Fruit fly (Drosophila melanogaster) whole organism, embryonic: ENCODE measurements around the gene fbl.

Experiments used
- CG11398 ChIP-seq: fragments of 200-800 bp; sonication (Bioruptor generic); optimal IDR thresholded peaks from 2 replicates; lab custom pipeline; 2016; ENCODE audit warnings: missing biosample characterization, missing genetic modification characterization
- CG1233 ChIP-seq: fragments of 200-800 bp; sonication (Bioruptor generic); optimal IDR thresholded peaks from 4 replicates; lab custom pipeline; 2018; ENCODE audit warnings: missing biosample characterization, mild to moderate bottlenecking, missing genetic modification characterization
- CG13123 ChIP-seq: fragments of 200-800 bp; sonication (Bioruptor generic); optimal IDR thresholded peaks from 2 replicates; lab custom pipeline; 2016; ENCODE audit warnings: missing biosample characterization, missing genetic modification characterization
- CG13296 ChIP-seq: fragments of 200-800 bp; sonication (Bioruptor generic); optimal IDR thresholded peaks from 3 replicates; lab custom pipeline; 2018; ENCODE audit warnings: missing biosample characterization, mild to moderate bottlenecking, missing genetic modification characterization
- CG13424 ChIP-seq: fragments of 200-800 bp; sonication (Bioruptor generic); optimal IDR thresholded peaks from 2 replicates; lab custom pipeline; 2019; ENCODE audit warnings: missing biosample characterization, mild to moderate bottlenecking, missing genetic modification characterization, moderate library complexity
- CG17612 ChIP-seq: fragments of 200-800 bp; sonication (Bioruptor generic); IDR thresholded peaks from 2 replicates; pipeline ENCODE4 v1.3.6; 2022; ENCODE audit warnings: missing biosample characterization, missing genetic modification characterization
- CG17829 ChIP-seq: fragments of 200-800 bp; optimal IDR thresholded peaks from 2 replicates; lab custom pipeline; 2019; ENCODE audit warnings: missing biosample characterization, mild to moderate bottlenecking, missing genetic modification characterization, moderate library complexity
- CG18476 ChIP-seq: fragments of 200-800 bp; sonication (Bioruptor generic); optimal IDR thresholded peaks from 2 replicates; lab custom pipeline; 2016; ENCODE audit warnings: missing biosample characterization, mild to moderate bottlenecking, missing genetic modification characterization
- CG18619 ChIP-seq: fragments of 200-800 bp; sonication (Bioruptor generic); optimal IDR thresholded peaks from 3 replicates; lab custom pipeline; 2017; ENCODE audit warnings: missing biosample characterization, mild to moderate bottlenecking, missing genetic modification characterization
- CG2202 ChIP-seq: fragments of 200-800 bp; sonication (Bioruptor generic); optimal IDR thresholded peaks from 2 replicates; lab custom pipeline; 2018; ENCODE audit warnings: missing biosample characterization, mild to moderate bottlenecking, missing genetic modification characterization
- CG2889 ChIP-seq: fragments of 200-800 bp; sonication (Bioruptor generic); IDR thresholded peaks from 3 replicates; pipeline ENCODE4 v1.3.6; 2022; ENCODE audit warnings: missing biosample characterization, missing genetic modification characterization
- CG3065 ChIP-seq: fragments of 200-800 bp; sonication (Bioruptor generic); optimal IDR thresholded peaks from 2 replicates; lab custom pipeline; 2016; ENCODE audit warnings: missing biosample characterization, missing genetic modification characterization
- CG7271 ChIP-seq: fragments of 200-800 bp; sonication (Bioruptor generic); optimal IDR thresholded peaks from 2 replicates; lab custom pipeline; 2018; ENCODE audit warnings: missing biosample characterization, mild to moderate bottlenecking, missing genetic modification characterization, moderate library complexity
- CG7786 ChIP-seq: fragments of 200-800 bp; sonication (Bioruptor generic); optimal IDR thresholded peaks from 2 replicates; lab custom pipeline; 2016; ENCODE audit warnings: missing biosample characterization, missing genetic modification characterization
- CG7839 ChIP-seq: fragments of 200-800 bp; sonication (Bioruptor generic); optimal IDR thresholded peaks from 3 replicates; lab custom pipeline; 2018; ENCODE audit warnings: missing biosample characterization, mild to moderate bottlenecking, missing genetic modification characterization, moderate library complexity
- CG7963 ChIP-seq: fragments of 200-800 bp; sonication (Bioruptor generic); IDR thresholded peaks from 3 replicates; pipeline ENCODE4 v1.3.6; 2022; ENCODE audit warnings: missing biosample characterization, missing genetic modification characterization; ENCODE audit not compliant: partially characterized antibody
- CG8281 ChIP-seq: fragments of 200-800 bp; sonication (Bioruptor generic); optimal IDR thresholded peaks from 2 replicates; lab custom pipeline; 2018; ENCODE audit warnings: missing biosample characterization, mild to moderate bottlenecking, missing genetic modification characterization, moderate library complexity
- CoRest ChIP-seq: fragments of 200-800 bp; sonication (Bioruptor generic); optimal IDR thresholded peaks from 3 replicates; lab custom pipeline; 2018; ENCODE audit warnings: missing biosample characterization, mild to moderate bottlenecking, missing genetic modification characterization, moderate library complexity
- Deaf1 ChIP-seq: fragments of 200-800 bp; optimal IDR thresholded peaks from 3 replicates; lab custom pipeline; 2019; ENCODE audit warnings: missing biosample characterization, mild to moderate bottlenecking, missing genetic modification characterization, moderate library complexity
- Dip3 ChIP-seq: fragments of 200-800 bp; sonication (Bioruptor generic); optimal IDR thresholded peaks from 3 replicates; lab custom pipeline; 2016; ENCODE audit warnings: missing biosample characterization, missing genetic modification characterization
- Dref ChIP-seq: fragments of 200-800 bp; sonication (Bioruptor generic); IDR thresholded peaks from 2 replicates; pipeline ENCODE4 v1.3.6; 2022; ENCODE audit warnings: missing biosample characterization, missing genetic modification characterization
- Ets97D ChIP-seq: fragments of 200-800 bp; sonication (Bioruptor generic); optimal IDR thresholded peaks from 3 replicates; lab custom pipeline; 2016; ENCODE audit warnings: missing biosample characterization, missing genetic modification characterization
- HLH54F ChIP-seq: fragments of 200-800 bp; sonication (Bioruptor generic); optimal IDR thresholded peaks from 3 replicates; lab custom pipeline; 2016; ENCODE audit warnings: missing biosample characterization, missing genetic modification characterization
- Hey ChIP-seq: fragments of 200-800 bp; sonication (Bioruptor generic); optimal IDR thresholded peaks from 3 replicates; lab custom pipeline; 2018; ENCODE audit warnings: missing biosample characterization, mild to moderate bottlenecking, missing genetic modification characterization
- Hr3 ChIP-seq: fragments of 200-800 bp; sonication (Bioruptor generic); optimal IDR thresholded peaks from 3 replicates; lab custom pipeline; 2016; ENCODE audit warnings: missing biosample characterization, missing genetic modification characterization
- MTF-1 ChIP-seq: fragments of 200-800 bp; sonication (Bioruptor generic); optimal IDR thresholded peaks from 2 replicates; lab custom pipeline; 2018; ENCODE audit warnings: missing biosample characterization, mild to moderate bottlenecking, missing genetic modification characterization, borderline replicate concordance
- Mrtf ChIP-seq: fragments of 200-800 bp; sonication (Bioruptor generic); IDR thresholded peaks from 3 replicates; pipeline ENCODE4 v1.3.6; 2022; ENCODE audit warnings: missing biosample characterization, missing genetic modification characterization
- NC2β ChIP-seq: fragments of 200-800 bp; sonication (Bioruptor generic); optimal IDR thresholded peaks from 2 replicates; lab custom pipeline; 2016; ENCODE audit warnings: missing biosample characterization, missing genetic modification characterization
- Pdp1 ChIP-seq, 2 experiments: fragments of 200-800 bp; sonication (Bioruptor generic); optimal IDR thresholded peaks; 3 replicates each; lab custom pipeline; 2016; ENCODE audit warnings: missing biosample characterization in 2 of 2, missing genetic modification characterization in 2 of 2, mild to moderate bottlenecking in 1 of 2, moderate library complexity in 1 of 2
- Poxn ChIP-seq: fragments of 200-800 bp; sonication (Bioruptor generic); IDR thresholded peaks from 2 replicates; pipeline ENCODE4 v1.3.6; 2022; ENCODE audit warnings: missing biosample characterization, missing genetic modification characterization
- Side ChIP-seq: fragments of 200-800 bp; sonication (Bioruptor generic); optimal IDR thresholded peaks from 2 replicates; lab custom pipeline; 2016; ENCODE audit warnings: missing biosample characterization, missing genetic modification characterization
- Ssrp ChIP-seq: fragments of 200-800 bp; sonication (Bioruptor generic); optimal IDR thresholded peaks from 2 replicates; lab custom pipeline; 2018; ENCODE audit warnings: missing biosample characterization, mild to moderate bottlenecking, missing genetic modification characterization, moderate library complexity
- Vsx1 ChIP-seq: fragments of 200-800 bp; sonication (Bioruptor generic); optimal IDR thresholded peaks from 2 replicates; lab custom pipeline; 2017; ENCODE audit warnings: missing biosample characterization, mild to moderate bottlenecking, missing genetic modification characterization, missing genetic modification reagents
- ab ChIP-seq: fragments of 200-800 bp; sonication (Bioruptor generic); optimal IDR thresholded peaks from 2 replicates; lab custom pipeline; 2016; ENCODE audit warnings: missing biosample characterization, missing genetic modification characterization
- ap ChIP-seq: fragments of 200-800 bp; sonication (Bioruptor generic); IDR thresholded peaks from 2 replicates; pipeline ENCODE4 v1.3.6; 2022; ENCODE audit warnings: missing biosample characterization, missing genetic modification characterization
- ato ChIP-seq: fragments of 200-800 bp; sonication (Bioruptor generic); IDR thresholded peaks from 2 replicates; pipeline ENCODE4 v1.3.6; 2022; ENCODE audit warnings: missing biosample characterization, missing genetic modification characterization; ENCODE audit not compliant: partially characterized antibody
- crp ChIP-seq, 2 experiments: fragments of 200-800 bp; sonication (Bioruptor generic); optimal IDR thresholded peaks; 2 replicates in 1 of 2; 3 replicates in 1 of 2; lab custom pipeline; 2017; ENCODE audit warnings: missing biosample characterization in 2 of 2, missing genetic modification characterization in 2 of 2, mild to moderate bottlenecking in 1 of 2, moderate library complexity in 1 of 2
- h ChIP-seq: fragments of >200 bp; optimal IDR thresholded peaks from 2 replicates; lab custom pipeline; 2017
- kah ChIP-seq: fragments of 200-800 bp; sonication (Bioruptor generic); optimal IDR thresholded peaks from 2 replicates; lab custom pipeline; 2018; ENCODE audit warnings: missing biosample characterization, mild to moderate bottlenecking, missing genetic modification characterization
- kni ChIP-seq: fragments of 200-800 bp; sonication (Bioruptor generic); optimal IDR thresholded peaks from 3 replicates; lab custom pipeline; 2017; ENCODE audit warnings: mild to moderate bottlenecking, missing biosample characterization, missing genetic modification reagents, missing genetic modification characterization
- nerfin-2 ChIP-seq: fragments of 200-800 bp; sonication (Bioruptor generic); IDR thresholded peaks from 2 replicates; pipeline ENCODE4 v1.3.6; 2022; ENCODE audit warnings: missing biosample characterization, missing genetic modification characterization; ENCODE audit not compliant: partially characterized antibody
- pita ChIP-seq: fragments of 200-800 bp; sonication (Bioruptor generic); optimal IDR thresholded peaks from 2 replicates; lab custom pipeline; 2017; ENCODE audit warnings: missing biosample characterization, mild to moderate bottlenecking, missing genetic modification characterization
- psq ChIP-seq: fragments of 200-800 bp; sonication (Bioruptor generic); optimal IDR thresholded peaks from 2 replicates; lab custom pipeline; 2017; ENCODE audit warnings: missing biosample characterization, missing genetic modification characterization
- slou ChIP-seq: fragments of 200-800 bp; sonication (Bioruptor generic); optimal IDR thresholded peaks from 3 replicates; lab custom pipeline; 2016; ENCODE audit warnings: missing biosample characterization, missing genetic modification characterization
- sob ChIP-seq: fragments of 200-800 bp; sonication (Bioruptor generic); IDR thresholded peaks from 2 replicates; pipeline ENCODE4 v1.3.6; 2022; ENCODE audit warnings: missing biosample characterization, missing genetic modification characterization
- sr ChIP-seq: fragments of 200-800 bp; sonication (Bioruptor generic); IDR thresholded peaks from 3 replicates; pipeline ENCODE4 v1.3.6; 2022; ENCODE audit warnings: missing biosample characterization, missing genetic modification characterization
- tna ChIP-seq: fragments of 200-800 bp; sonication (Bioruptor generic); IDR thresholded peaks from 2 replicates; pipeline ENCODE4 v1.3.6; 2022; ENCODE audit warnings: missing biosample characterization, missing genetic modification characterization; ENCODE audit not compliant: partially characterized antibody
- toy ChIP-seq: fragments of 200-800 bp; sonication (Bioruptor generic); IDR thresholded peaks from 2 replicates; pipeline ENCODE4 v1.3.6; 2022; ENCODE audit warnings: missing biosample characterization, missing genetic modification characterization
- zen2 ChIP-seq: fragments of 200-800 bp; sonication (Bioruptor generic); IDR thresholded peaks from 3 replicates; pipeline ENCODE4 v1.3.6; 2022; ENCODE audit warnings: missing biosample characterization, missing genetic modification characterization; ENCODE audit not compliant: partially characterized antibody

The fbl gene

dm6 chr3L:20375878-20376563, 8.2 kb upstream of the fbl start, which contains the start of the genes Ide and RhoBTB (continued):
- TF ChIP-seq CG11398 (GFP tag; lab: Kevin White, UChicago) (no peak), CG13424 (tag; lab: Kevin White, UChicago) (peak; percentile 87), Vsx1 (GFP tag; lab: Kevin White, UChicago) (no peak), zen2 (GFP tag; lab: Robert Waterston, UW) (no peak), Poxn (GFP tag; lab: Robert Waterston, UW) (peak; percentile 10; the same call in 1 of the 2 replicates), ap (GFP tag; lab: Robert Waterston, UW) (peak; percentile 25; the same call in 1 of the 2 replicates), crp (GFP tag; optimal IDR thresholded peaks at IDR 0.05; lab: Kevin White, UChicago) (peak; percentile 67 to 91), CG18476 (GFP tag; lab: Kevin White, UChicago) (peak; percentile 49), Pdp1 (GFP tag; optimal IDR thresholded peaks at IDR 0.05; lab: Kevin White, UChicago) (peak; percentile 80 to 90), CG13296 (peak; percentile 57), kah (GFP tag; lab: Kevin White, UChicago) (peak; percentile 22), h (lab: Kevin White, UChicago) (no peak), CG2202 (tag; lab: Kevin White, UChicago) (no peak), ato (GFP tag; lab: Robert Waterston, UW) (no peak), CG17829 (peak; percentile 79), NC2β (GFP tag; lab: Kevin White, UChicago) (peak; percentile 66), MTF-1 (GFP tag; lab: Kevin White, UChicago) (no peak), Ssrp (tag; lab: Kevin White, UChicago) (peak; percentile 77), nerfin-2 (GFP tag; lab: Robert Waterston, UW) (no peak), sr (GFP tag; lab: Robert Waterston, UW) (no peak), Dref (peak; percentile 44), CG7963 (GFP tag; lab: Robert Waterston, UW) (no peak), CG8281 (peak; percentile 60), sob (peak; percentile 81), CG7839 (tag; lab: Kevin White, UChicago) (peak; percentile 85), CG2889 (peak; percentile 64; the same call in 1 of the 3 replicates), Mrtf (GFP tag; lab: Robert Waterston, UW) (peak; percentile 61), slou (GFP tag; lab: Kevin White, UChicago) (peak; percentile 70), Hey (tag; lab: Kevin White, UChicago) (no peak), psq (peak; percentile 62), Dip3 (GFP tag; lab: Kevin White, UChicago) (peak; percentile 93), toy (GFP tag; lab: Robert Waterston, UW) (0 out of 2 replicates have a peak, but pooled peaks have one; percentile 21), CG3065 (GFP tag; lab: Kevin White, UChicago) (peak; percentile 41), CG17612 (GFP tag; lab: Robert Waterston, UW) (no peak), kni (GFP tag; lab: Kevin White, UChicago) (peak; percentile 68), Hr3 (GFP tag; lab: Kevin White, UChicago) (peak; percentile 88), HLH54F (GFP tag; lab: Kevin White, UChicago) (peak; percentile 90), ab (GFP tag; lab: Kevin White, UChicago) (peak; percentile 61), pita (GFP tag; lab: Kevin White, UChicago) (no peak), CG18619 (GFP tag; lab: Kevin White, UChicago) (peak; percentile 80), CG7786 (GFP tag; lab: Kevin White, UChicago) (peak; percentile 90), Side (peak; percentile 85), Deaf1 (tag; lab: Kevin White, UChicago) (no peak), CG7271 (no peak), tna (GFP tag; lab: Robert Waterston, UW) (no peak; the same call in 1 of the 2 replicates), CG13123 (GFP tag; lab: Kevin White, UChicago) (peak; percentile 52), CG1233 (peak; percentile 75), Ets97D (GFP tag; lab: Kevin White, UChicago) (peak; percentile 87), CoRest (tag; lab: Kevin White, UChicago) (peak; percentile 96)
